Worm (Caenorhabditis elegans) whole organism, midembryonic: ENCODE measurements around the gene cyp-14A5.

Experiments
- cog-1 ChIP-seq: sonication (generic microtip); optimal IDR thresholded peaks from 2 replicates; lab custom pipeline; 2016; ENCODE audit warnings: missing genetic modification characterization, missing compliant biosample characterization
- flt-1 ChIP-seq: fragments of 200-800 bp; sonication (Bioruptor generic); IDR thresholded peaks from 2 replicates; pipeline ENCODE4 v1.3.6; 2022; ENCODE audit warnings: missing genetic modification characterization, missing compliant biosample characterization
- klf-2 ChIP-seq: fragments of 200-800 bp; sonication (Bioruptor generic); conservative IDR thresholded peaks from 2 replicates; pipeline ENCODE4 v1.3.6; 2022; ENCODE audit warnings: missing genetic modification reagents, missing genetic modification characterization, missing compliant biosample characterization
- ref-1 ChIP-seq: fragments of 200-800 bp; sonication (Bioruptor generic); conservative IDR thresholded peaks from 2 replicates; pipeline ENCODE4 v1.3.6; 2022; ENCODE audit warnings: missing genetic modification reagents, missing genetic modification characterization, missing compliant biosample characterization
- tab-1 ChIP-seq: fragments of 200-800 bp; sonication (Bioruptor generic); IDR thresholded peaks from 2 replicates; pipeline ENCODE4 v1.3.6; 2022; ENCODE audit warnings: missing genetic modification characterization, missing compliant biosample characterization
- ztf-29 ChIP-seq: fragments of 200-800 bp; sonication (Bioruptor generic); IDR thresholded peaks from 2 replicates; pipeline ENCODE4 v1.3.6; 2022; ENCODE audit warnings: missing genetic modification reagents, missing genetic modification characterization, missing compliant biosample characterization

- no peak for TF ChIP-seq ref-1 (GFP tag; lab: Robert Waterston, UW)
- no peak for TF ChIP-seq tab-1 (GFP tag; lab: Robert Waterston, UW)
- no peak for TF ChIP-seq klf-2 (GFP tag; lab: Robert Waterston, UW)
- TF ChIP-seq ztf-29 (GFP tag; lab: Robert Waterston, UW), result no peak
- TF ChIP-seq flt-1, result no peak
- TF ChIP-seq cog-1, result no peak
Observed at ce11 chrV:5403938-5404337, 19.1 kb downstream of the cyp-14A5 start.
